In the genomic region with DNA sequence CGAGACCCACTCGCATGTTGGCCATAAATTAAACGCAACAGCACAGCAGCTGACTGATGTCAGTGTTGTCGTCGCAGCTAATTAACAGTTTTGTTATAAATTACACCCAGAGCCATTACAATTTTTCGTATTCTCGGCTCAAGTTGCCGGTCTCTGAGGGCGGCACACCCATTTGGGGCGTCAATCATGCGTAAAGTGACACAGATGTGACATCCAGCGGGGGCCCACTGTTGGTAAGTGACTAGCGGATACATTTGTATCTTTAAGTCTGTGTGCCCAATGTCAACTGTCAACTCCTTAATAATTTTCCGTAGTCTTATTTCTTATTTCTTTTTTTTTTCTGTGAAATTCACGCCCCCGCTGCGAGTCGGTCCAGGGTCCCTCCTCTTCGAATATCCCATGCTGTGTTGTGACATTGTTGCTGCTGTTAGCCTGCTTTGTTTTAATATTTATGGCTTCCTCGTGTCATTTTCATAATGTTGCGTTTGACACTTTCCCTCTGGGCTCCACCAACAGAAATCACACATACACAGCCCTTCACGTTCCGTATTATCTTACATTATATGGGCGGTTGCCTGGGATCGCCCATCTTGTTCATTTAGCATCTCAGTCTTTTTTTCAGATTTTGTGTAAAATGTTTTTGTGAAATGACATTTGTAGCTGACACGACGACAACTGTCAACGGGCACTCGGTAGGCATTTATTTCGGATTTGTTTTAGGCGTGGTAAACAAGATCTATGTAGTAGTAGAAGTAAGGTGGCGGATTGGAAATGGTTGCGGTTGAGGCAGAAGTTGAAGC, we compare ENCODE assay signal across 2 fruit fly cellular contexts.
TF ChIP-seq lines count a peak whose summit lies in the region.

No protein-coding gene starts in this region.

- TF ChIP-seq CTCF in whole organism, embryonic (GFP tag; optimal IDR thresholded peaks at IDR 0.05; lab: Kevin White, UChicago), result no peak

TF ChIP-seq in whole organism, embryonic, 481 proteins besides CTCF, POLR2A, EP300 and RAD21 (continues in another document):
- no peak for TF ChIP-seq pho (GFP tag; optimal IDR thresholded peaks at IDR 0.05; lab: Kevin White, UChicago)
- no peak for TF ChIP-seq CG31365 (tag; optimal IDR thresholded peaks at IDR 0.05; lab: Kevin White, UChicago)
- TF ChIP-seq ranshi (GFP tag; IDR thresholded peaks at IDR 0.05; lab: Robert Waterston, UW), result 0 out of 2 replicates have a peak, but pooled peaks have one; percentile 40
- TF ChIP-seq lmd (GFP tag; IDR thresholded peaks at IDR 0.05; lab: Robert Waterston, UW), result no peak
- TF ChIP-seq HmgD (GFP tag; optimal IDR thresholded peaks at IDR 0.05; lab: Kevin White, UChicago), result peak; percentile 16
- TF ChIP-seq B-H1 (GFP tag; IDR thresholded peaks at IDR 0.05; lab: Robert Waterston, UW), result no peak
- TF ChIP-seq CG33557 (GFP tag; optimal IDR thresholded peaks at IDR 0.05; lab: Kevin White, UChicago), result peak; percentile 6
- TF ChIP-seq Sin3A (optimal IDR thresholded peaks at IDR 0.05; lab: Kevin White, UChicago), result no peak
- peak; percentile 42 for TF ChIP-seq Kr (GFP tag; optimal IDR thresholded peaks at IDR 0.05; lab: Kevin White, UChicago)
- no peak for TF ChIP-seq Ssrp (tag; optimal IDR thresholded peaks at IDR 0.05; lab: Kevin White, UChicago)
- TF ChIP-seq Nf-YA (GFP tag; IDR thresholded peaks at IDR 0.05; lab: Robert Waterston, UW), result no peak
- TF ChIP-seq prd (optimal IDR thresholded peaks at IDR 0.05; lab: Kevin White, UChicago), result no peak
- TF ChIP-seq prd (GFP tag; IDR thresholded peaks at IDR 0.05; lab: Robert Waterston, UW), result no peak
- no peak for TF ChIP-seq Lhr (GFP tag; optimal IDR thresholded peaks at IDR 0.05; lab: Kevin White, UChicago)
- TF ChIP-seq CG1792 (GFP tag; optimal IDR thresholded peaks at IDR 0.05; lab: Kevin White, UChicago), result no peak
- no peak for TF ChIP-seq CG33213 (GFP tag; optimal IDR thresholded peaks at IDR 0.05; lab: Kevin White, UChicago)
- no peak for TF ChIP-seq CG6791 (GFP tag; IDR thresholded peaks at IDR 0.05; lab: Robert Waterston, UW; ENCODE audit: partially characterized antibody)
- no peak for TF ChIP-seq CG1832 (GFP tag; optimal IDR thresholded peaks at IDR 0.05; lab: Kevin White, UChicago)
- TF ChIP-seq Blimp-1 (GFP tag; optimal IDR thresholded peaks at IDR 0.05; lab: Kevin White, UChicago), result peak; percentile 45
- TF ChIP-seq D (optimal IDR thresholded peaks at IDR 0.05; lab: Kevin White, UChicago), result no peak
- TF ChIP-seq D (GFP tag; optimal IDR thresholded peaks at IDR 0.05; lab: Kevin White, UChicago), result peak; percentile 49
- TF ChIP-seq sim (GFP tag; IDR thresholded peaks at IDR 0.05; lab: Robert Waterston, UW), result no peak
- peak; percentile 17 for TF ChIP-seq CG8924 (tag; optimal IDR thresholded peaks at IDR 0.05; lab: Kevin White, UChicago)
- peak; percentile 44 for TF ChIP-seq cg (GFP tag; optimal IDR thresholded peaks at IDR 0.05; lab: Kevin White, UChicago)
- no peak for TF ChIP-seq CG15011 (GFP tag; optimal IDR thresholded peaks at IDR 0.05; lab: Kevin White, UChicago)
- TF ChIP-seq eve (GFP tag; optimal IDR thresholded peaks at IDR 0.05; lab: Kevin White, UChicago), result peak in 1 of 2 experiments; percentile 17
- TF ChIP-seq ap (GFP tag; IDR thresholded peaks at IDR 0.05; lab: Robert Waterston, UW), result 0 out of 2 replicates have a peak, but pooled peaks have one; percentile 22
- TF ChIP-seq Mad (GFP tag; optimal IDR thresholded peaks at IDR 0.05; lab: Kevin White, UChicago), result no peak
- TF ChIP-seq abd-A (tag; optimal IDR thresholded peaks at IDR 0.05; lab: Kevin White, UChicago), result peak; percentile 80
- TF ChIP-seq Pdp1 (GFP tag; optimal IDR thresholded peaks at IDR 0.05; lab: Kevin White, UChicago), result peak in 1 of 2 experiments; percentile 37
- peak; percentile 85 for TF ChIP-seq so (GFP tag; IDR thresholded peaks at IDR 0.05; lab: Robert Waterston, UW)
- TF ChIP-seq tna (GFP tag; IDR thresholded peaks at IDR 0.05; lab: Robert Waterston, UW; ENCODE audit: partially characterized antibody), result no peak
- no peak for TF ChIP-seq CG13287 (GFP tag; IDR thresholded peaks at IDR 0.05; lab: Robert Waterston, UW; ENCODE audit: partially characterized antibody)
- TF ChIP-seq twi (tag; optimal IDR thresholded peaks at IDR 0.05; lab: Kevin White, UChicago), result peak; percentile 89
- no peak for TF ChIP-seq CG3281 (GFP tag; optimal IDR thresholded peaks at IDR 0.05; lab: Kevin White, UChicago)
- TF ChIP-seq Myb (GFP tag; optimal IDR thresholded peaks at IDR 0.05; lab: Kevin White, UChicago), result no peak
- peak; percentile 78 for TF ChIP-seq sens (GFP tag; lab: Kevin White, UChicago)
- TF ChIP-seq vvl (GFP tag; IDR thresholded peaks at IDR 0.05; lab: Robert Waterston, UW), result 0 out of 2 replicates have a peak, but pooled peaks have one; percentile 33
- no peak for TF ChIP-seq fru (optimal IDR thresholded peaks at IDR 0.05; lab: Kevin White, UChicago)
- no peak for TF ChIP-seq CG10321 (GFP tag; IDR thresholded peaks at IDR 0.05; lab: Robert Waterston, UW)
- no peak for TF ChIP-seq HLH4C (GFP tag; IDR thresholded peaks at IDR 0.05; lab: Robert Waterston, UW; ENCODE audit: partially characterized antibody)

TF ChIP-seq in whole organism, prepupa, 60 proteins besides CTCF, POLR2A, EP300 and RAD21:
- TF ChIP-seq Eip78C (GFP tag; lab: Kevin White, UChicago) (peak; percentile 22), fd59A (GFP tag; optimal IDR thresholded peaks at IDR 0.05; lab: Kevin White, UChicago) (no peak), Ets96B (tag; optimal IDR thresholded peaks at IDR 0.05; lab: Kevin White, UChicago) (no peak), CG4318 (GFP tag; optimal IDR thresholded peaks at IDR 0.05; lab: Kevin White, UChicago) (no peak), dsx (GFP tag; optimal IDR thresholded peaks at IDR 0.05; lab: Kevin White, UChicago; ENCODE audit: poor library complexity, severe bottlenecking) (peak; percentile 90), svp (GFP tag; lab: Kevin White, UChicago) (peak; percentile 62), spab (GFP tag; optimal IDR thresholded peaks at IDR 0.05; lab: Kevin White, UChicago) (no peak), CG11762 (GFP tag; optimal IDR thresholded peaks at IDR 0.05; lab: Kevin White, UChicago; ENCODE audit: insufficient read depth) (no peak)
